Worm (Caenorhabditis elegans): ENCODE measurements around the gene nhr-45.

DNA sequence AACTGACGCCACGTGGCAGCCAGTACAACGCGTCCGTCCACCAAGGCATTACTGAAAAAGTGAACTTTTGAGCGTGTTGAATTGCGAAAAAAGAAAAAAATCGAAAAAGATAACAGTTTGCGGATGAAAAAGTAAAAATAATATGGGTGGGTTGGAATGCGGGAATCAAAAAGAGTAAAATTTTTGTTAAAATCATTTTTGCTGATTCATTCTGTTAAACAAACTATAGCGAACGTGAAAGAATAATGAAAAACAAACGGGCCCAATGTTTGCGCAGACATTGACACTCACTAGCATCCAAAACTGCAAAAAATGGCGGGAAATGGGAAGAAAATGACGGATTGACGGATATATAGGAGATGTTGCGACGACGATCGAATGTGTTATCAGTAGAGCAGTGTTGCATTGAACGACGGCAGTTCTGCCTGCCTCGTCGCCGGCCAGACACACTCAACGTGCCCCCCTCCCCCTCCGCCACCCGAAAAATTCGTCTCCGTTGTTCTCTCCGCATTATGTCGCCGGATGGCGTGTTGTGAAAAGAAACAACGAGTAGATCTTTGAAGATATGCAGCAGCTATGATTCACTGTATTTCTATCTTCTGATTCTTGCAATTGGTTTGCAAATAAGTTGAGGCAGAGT is 39.4 kb upstream of the nhr-45 start, which contains the start of gene hyl-2:
- TF ChIP-seq flt-1 (GFP tag; IDR thresholded peaks at IDR 0.05) (no peak), klf-2 (GFP tag; conservative IDR thresholded peaks at IDR 0.05) (no peak), ref-1 (GFP tag; conservative IDR thresholded peaks at IDR 0.05) (no peak), ztf-23 (GFP tag; IDR thresholded peaks at IDR 0.05) (0 out of 2 replicates have a peak, but pooled peaks have one; percentile 31)
